Worm (Caenorhabditis elegans) whole organism, late embryonic: Measurements from ENCODE around the gene F09G8.10.

Source experiments
- C08G9.2 ChIP-seq: sonication (generic microtip); optimal IDR thresholded peaks from 2 replicates; lab custom pipeline; 2016; ENCODE audit warnings: mild to moderate bottlenecking, missing genetic modification characterization, moderate library complexity, missing compliant biosample characterization
- K02D7.2 ChIP-seq: sonication (generic microtip); optimal IDR thresholded peaks from 2 replicates; lab custom pipeline; 2017; ENCODE audit warnings: mild to moderate bottlenecking, missing genetic modification characterization, missing compliant biosample characterization
- K09A11.1 ChIP-seq: sonication (generic microtip); optimal IDR thresholded peaks from 2 replicates; lab custom pipeline; 2017; ENCODE audit warnings: antibody characterized with exemption, mild to moderate bottlenecking, missing genetic modification characterization, missing compliant biosample characterization; ENCODE audit not compliant: insufficient read depth
- T23F11.4 ChIP-seq: fragments of 200-800 bp; sonication (Bioruptor generic); optimal IDR thresholded peaks from 2 replicates; lab custom pipeline; 2018; ENCODE audit warnings: mild to moderate bottlenecking, missing genetic modification characterization, missing compliant biosample characterization
- ahr-1 ChIP-seq: sonication (generic microtip); optimal IDR thresholded peaks from 2 replicates; lab custom pipeline; 2016; ENCODE audit warnings: missing genetic modification characterization, missing compliant biosample characterization
- ceh-14 ChIP-seq: sonication (generic microtip); optimal IDR thresholded peaks from 2 replicates; lab custom pipeline; 2016; ENCODE audit warnings: missing genotype, missing genetic modification characterization, missing compliant biosample characterization
- ceh-2 ChIP-seq: sonication (generic microtip); optimal IDR thresholded peaks from 2 replicates; lab custom pipeline; 2016; ENCODE audit warnings: missing genotype, missing genetic modification characterization, missing compliant biosample characterization
- ceh-30 ChIP-seq: fragments of 150-350 bp; optimal IDR thresholded peaks from 2 replicates; lab custom pipeline; 2014; ENCODE audit warnings: missing biosample characterization, missing genetic modification characterization
- ceh-31 ChIP-seq: sonication (generic microtip); optimal IDR thresholded peaks from 2 replicates; lab custom pipeline; 2016; ENCODE audit warnings: missing genetic modification characterization, missing compliant biosample characterization
- ceh-45 ChIP-seq: fragments of 200-800 bp; sonication (Bioruptor generic); IDR thresholded peaks from 2 replicates; pipeline ENCODE4 v1.3.6; 2022; ENCODE audit warnings: missing genetic modification reagents, missing genetic modification characterization, missing compliant biosample characterization
- dmd-4 ChIP-seq: sonication (generic microtip); optimal IDR thresholded peaks from 2 replicates; lab custom pipeline; 2016; ENCODE audit warnings: borderline replicate concordance, missing genetic modification characterization, missing compliant biosample characterization
- dve-1 ChIP-seq: sonication (generic microtip); optimal IDR thresholded peaks from 2 replicates; lab custom pipeline; 2017; ENCODE audit warnings: antibody characterized with exemption, mild to moderate bottlenecking, missing genetic modification characterization, missing compliant biosample characterization
- elt-4 ChIP-seq: sonication (generic microtip); optimal IDR thresholded peaks from 2 replicates; lab custom pipeline; 2016; ENCODE audit warnings: missing genetic modification characterization, missing compliant biosample characterization
- ets-4 ChIP-seq: sonication (generic microtip); optimal IDR thresholded peaks from 2 replicates; lab custom pipeline; 2016; ENCODE audit warnings: missing genetic modification characterization, missing compliant biosample characterization
- fkh-6 ChIP-seq: sonication (generic microtip); optimal IDR thresholded peaks from 2 replicates; lab custom pipeline; 2016; ENCODE audit warnings: missing genetic modification characterization, missing compliant biosample characterization
- gmeb-2 ChIP-seq: sonication (generic microtip); optimal IDR thresholded peaks from 2 replicates; lab custom pipeline; 2016; ENCODE audit warnings: missing genetic modification characterization, inconsistent platforms, missing compliant biosample characterization
- hlh-13 ChIP-seq: fragments of 200-800 bp; sonication (Bioruptor generic); optimal IDR thresholded peaks from 2 replicates; lab custom pipeline; 2018; ENCODE audit warnings: mild to moderate bottlenecking, missing genetic modification characterization, missing compliant biosample characterization
- hlh-15 ChIP-seq: sonication (generic microtip); optimal IDR thresholded peaks from 2 replicates; lab custom pipeline; 2016; ENCODE audit warnings: missing genetic modification characterization, missing compliant biosample characterization
- hlh-30 ChIP-seq: sonication (generic microtip); optimal IDR thresholded peaks from 2 replicates; lab custom pipeline; 2017; ENCODE audit warnings: antibody characterized with exemption, missing genetic modification characterization, missing compliant biosample characterization; ENCODE audit not compliant: insufficient read depth
- hlh-6 ChIP-seq: sonication (generic microtip); optimal IDR thresholded peaks from 2 replicates; lab custom pipeline; 2016; ENCODE audit warnings: missing genotype, missing genetic modification characterization, missing compliant biosample characterization
- hlh-8 ChIP-seq: sonication (generic microtip); optimal IDR thresholded peaks from 2 replicates; lab custom pipeline; 2016; ENCODE audit warnings: missing genotype, missing genetic modification characterization, missing compliant biosample characterization
- lim-6 ChIP-seq: sonication (generic microtip); optimal IDR thresholded peaks from 2 replicates; lab custom pipeline; 2016; ENCODE audit warnings: missing genetic modification characterization, missing compliant biosample characterization
- lin-11 ChIP-seq: fragments of 200-800 bp; sonication (Bioruptor generic); optimal IDR thresholded peaks from 2 replicates; lab custom pipeline; 2018; ENCODE audit warnings: mild to moderate bottlenecking, missing genetic modification characterization, missing compliant biosample characterization
- mec-3 ChIP-seq: sonication (generic microtip); optimal IDR thresholded peaks from 2 replicates; lab custom pipeline; 2016; ENCODE audit warnings: borderline replicate concordance, missing genetic modification characterization, missing compliant biosample characterization
- nfya-1 ChIP-seq: sonication (generic microtip); optimal IDR thresholded peaks from 2 replicates; lab custom pipeline; 2017; ENCODE audit warnings: missing genetic modification characterization, mild to moderate bottlenecking, missing compliant biosample characterization, antibody characterized with exemption, moderate library complexity
- nhr-11 ChIP-seq: fragments of 150-350 bp; optimal IDR thresholded peaks from 2 replicates; lab custom pipeline; 2014; ENCODE audit warnings: missing biosample characterization, missing genetic modification characterization
- npax-4 ChIP-seq: sonication (generic microtip); optimal IDR thresholded peaks from 2 replicates; lab custom pipeline; 2016; ENCODE audit warnings: missing genetic modification characterization, missing compliant biosample characterization
- odd-2 ChIP-seq: sonication (generic microtip); optimal IDR thresholded peaks from 2 replicates; lab custom pipeline; 2017; ENCODE audit warnings: antibody characterized with exemption, mild to moderate bottlenecking, missing genetic modification characterization, missing compliant biosample characterization
- pag-3 ChIP-seq: sonication (generic microtip); optimal IDR thresholded peaks from 2 replicates; lab custom pipeline; 2016; ENCODE audit warnings: missing compliant biosample characterization, missing genetic modification characterization, borderline replicate concordance
- pax-1 ChIP-seq: fragments of 150-350 bp; optimal IDR thresholded peaks from 2 replicates; lab custom pipeline; 2014; ENCODE audit warnings: missing biosample characterization, missing genetic modification characterization
- pha-4 ChIP-seq: fragments of 150-350 bp; optimal IDR thresholded peaks from 2 replicates; lab custom pipeline; 2018; ENCODE audit warnings: missing biosample characterization, missing genetic modification reagents, missing genetic modification characterization
- ref-2 ChIP-seq: sonication (generic microtip); optimal IDR thresholded peaks from 2 replicates; lab custom pipeline; 2016; ENCODE audit warnings: missing genetic modification characterization, missing compliant biosample characterization
- sdc-2 ChIP-seq: sonication (generic microtip); optimal IDR thresholded peaks from 2 replicates; lab custom pipeline; 2016; ENCODE audit warnings: missing genotype, missing genetic modification characterization, missing compliant biosample characterization
- sox-2 ChIP-seq: fragments of 200-800 bp; sonication (Bioruptor generic); IDR thresholded peaks from 2 replicates; pipeline ENCODE4 v1.3.6; 2022; ENCODE audit warnings: missing genetic modification reagents, missing genetic modification characterization, missing compliant biosample characterization
- sox-4 ChIP-seq: sonication (generic microtip); optimal IDR thresholded peaks from 2 replicates; lab custom pipeline; 2017; ENCODE audit warnings: mild to moderate bottlenecking, missing genetic modification characterization, inconsistent platforms, missing compliant biosample characterization
- syd-9 ChIP-seq: sonication (generic microtip); optimal IDR thresholded peaks from 2 replicates; lab custom pipeline; 2016; ENCODE audit warnings: mild to moderate bottlenecking, missing genetic modification characterization, moderate library complexity, missing compliant biosample characterization
- tbx-2 ChIP-seq: sonication (generic microtip); optimal IDR thresholded peaks from 2 replicates; lab custom pipeline; 2016; ENCODE audit warnings: missing genetic modification characterization, missing compliant biosample characterization
- tbx-7 ChIP-seq: sonication (generic microtip); optimal IDR thresholded peaks from 2 replicates; lab custom pipeline; 2016; ENCODE audit warnings: missing genotype, missing genetic modification characterization, missing compliant biosample characterization
- ttx-3 ChIP-seq: sonication (generic microtip); optimal IDR thresholded peaks from 2 replicates; lab custom pipeline; 2016; ENCODE audit warnings: missing genetic modification reagents, missing genetic modification characterization, missing compliant biosample characterization
- unc-3 ChIP-seq, 2 experiments: fragments of 200-800 bp in 1 of 2; sonication (Bioruptor generic) in 1 of 2; sonication (generic microtip) in 1 of 2; conservative IDR thresholded peaks in 1 of 2; optimal IDR thresholded peaks in 1 of 2; 2 replicates each; pipeline versions ENCODE4 v1.3.6 to Lab custom; 2016 to 2022; ENCODE audit warnings: missing compliant biosample characterization in 2 of 2, missing genetic modification characterization in 2 of 2, missing genetic modification reagents in 1 of 2
- unc-42 ChIP-seq: sonication (generic microtip); optimal IDR thresholded peaks from 2 replicates; lab custom pipeline; 2016; ENCODE audit warnings: missing genotype, missing genetic modification characterization, missing compliant biosample characterization
- unc-86 ChIP-seq: sonication (generic microtip); optimal IDR thresholded peaks from 2 replicates; lab custom pipeline; 2016; ENCODE audit warnings: missing genetic modification characterization, missing compliant biosample characterization
- zip-5 ChIP-seq: sonication (generic microtip); optimal IDR thresholded peaks from 2 replicates; lab custom pipeline; 2016; ENCODE audit warnings: missing genetic modification characterization, missing compliant biosample characterization
- ztf-16 ChIP-seq: sonication (generic microtip); optimal IDR thresholded peaks from 2 replicates; lab custom pipeline; 2017; ENCODE audit warnings: missing genetic modification characterization, missing compliant biosample characterization

F09G8.10 gene

DNA sequence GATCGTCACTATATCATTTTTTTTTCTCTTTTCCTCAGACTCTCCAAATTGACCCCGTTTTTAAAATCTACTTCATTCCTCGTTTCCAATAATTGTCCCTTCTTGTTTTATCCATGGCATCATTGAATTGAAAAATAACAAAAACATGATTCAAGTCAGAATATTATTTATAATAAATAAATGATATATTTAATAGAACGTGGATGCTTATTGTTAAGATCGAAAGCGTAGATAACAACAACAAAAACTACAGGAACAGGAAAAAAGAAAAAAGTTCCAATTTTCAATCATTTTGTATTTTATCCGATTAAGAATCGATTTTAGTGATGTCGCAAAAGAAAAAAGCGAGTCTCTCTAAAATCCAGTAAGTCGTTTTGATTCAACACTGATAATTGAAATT, 40.4 kb upstream of the F09G8.10 start, which contains the start of gene F10E9.2:
TSS of gene F10E9.2 (plus strand) at position 301 of the 400 bp plus-strand sequence.
- TF ChIP-seq odd-2 (tag; lab: Kevin White, UChicago) (no peak), tbx-7 (no peak), K09A11.1 (tag; lab: Kevin White, UChicago) (no peak), dmd-4 (tag; lab: Kevin White, UChicago) (no peak), mec-3 (no peak), pag-3 (no peak), elt-4 (tag; lab: Kevin White, UChicago) (no peak), ceh-2 (tag; lab: Kevin White, UChicago) (no peak), hlh-30 (tag; lab: Kevin White, UChicago) (no peak)

DNA sequence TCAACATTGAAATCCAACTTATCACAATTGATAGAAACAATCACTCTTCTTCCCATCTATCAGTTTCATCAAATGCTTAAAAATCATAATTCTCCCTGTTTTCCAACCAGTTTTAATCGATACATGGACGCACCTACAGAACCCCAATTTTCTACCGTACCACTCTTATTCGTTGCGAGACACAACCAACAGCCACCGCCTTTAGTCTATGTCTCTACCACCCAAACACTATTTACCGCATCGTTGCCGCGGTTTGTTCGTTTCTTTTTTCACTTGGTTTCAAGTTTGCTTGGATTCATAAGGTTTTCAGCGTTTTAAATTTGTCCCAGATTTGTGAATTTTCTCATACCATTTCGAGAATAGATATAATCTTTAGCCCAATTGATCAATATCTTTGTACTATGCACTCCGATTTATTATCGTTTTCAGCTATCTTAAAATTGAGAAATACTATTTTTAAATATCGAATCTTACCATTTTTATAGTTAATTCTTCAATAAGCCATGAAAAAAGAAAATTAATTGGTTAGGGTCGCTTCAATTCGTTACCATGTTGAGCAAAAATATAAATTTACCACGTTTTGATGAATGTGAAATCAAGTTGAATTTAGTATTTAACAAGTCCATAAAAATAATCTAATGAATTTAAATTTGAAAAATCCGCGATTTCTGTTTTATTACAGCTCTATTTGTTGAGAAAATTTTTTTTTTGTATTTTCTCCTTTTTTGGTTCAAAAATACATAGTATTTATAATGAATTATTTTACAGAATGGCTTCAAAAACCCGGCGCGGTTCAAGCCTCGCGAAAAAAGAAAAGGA, 38.5 kb upstream of the F09G8.10 start, which contains the start of gene F10E9.3:
TSS of gene F10E9.3 (plus strand) at position 769 of the 819 bp plus-strand sequence.
- TF ChIP-seq hlh-15 (tag; lab: Kevin White, UChicago) (no peak), nfya-1 (peak; percentile 53)
- TF ChIP-seq, all 69 proteins: peak for 1

DNA sequence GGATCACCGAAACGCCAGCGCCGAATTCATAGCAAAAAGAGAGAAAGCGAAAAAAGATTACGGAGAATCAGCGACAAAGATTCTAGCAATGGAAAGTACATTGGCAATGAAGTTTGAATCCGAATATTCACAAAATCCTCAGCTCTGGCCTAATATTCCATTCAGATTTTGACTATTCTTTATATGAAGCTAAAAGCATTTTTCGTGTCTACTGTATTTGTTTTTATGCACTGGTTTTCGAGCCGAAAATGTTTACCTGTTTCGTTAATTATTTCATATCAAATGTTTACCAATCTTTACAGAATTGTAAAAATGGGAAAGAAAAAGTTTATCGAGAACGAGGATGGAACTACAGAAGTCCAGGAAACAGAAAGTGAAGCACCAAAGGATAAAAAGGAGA, 36.3 kb upstream of the F09G8.10 start, which contains the start of gene F10E9.4:
TSS of gene F10E9.4 (plus strand) at position 301 of the 400 bp plus-strand sequence.
- no peak for TF ChIP-seq syd-9
- TF ChIP-seq, all 69 proteins: peak for 0

DNA sequence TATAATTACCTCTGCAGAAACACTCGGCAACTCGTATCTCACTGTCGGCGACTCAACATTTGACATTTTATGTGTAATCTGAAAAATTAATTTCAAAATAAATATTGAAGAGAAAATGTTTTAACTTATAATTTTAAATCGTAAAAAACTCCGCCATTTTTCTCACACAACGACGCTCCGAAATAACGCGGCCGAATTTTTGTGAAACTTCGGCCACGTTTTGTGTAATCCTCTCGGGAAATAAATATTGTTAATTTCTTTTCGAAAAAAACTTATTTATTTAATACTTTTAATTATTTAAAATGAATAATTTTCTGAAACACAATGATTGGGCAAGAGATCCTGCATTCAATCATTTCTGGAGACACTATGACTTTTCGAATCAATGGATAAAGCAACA, 35.4 kb upstream of the F09G8.10 start, which contains the start of the genes F10E9.7 and F10E9.5:
TSS of gene F10E9.7 (minus strand) at position 86 of the 400 bp plus-strand sequence.
TSS of gene F10E9.5 (plus strand) at position 237 of the 400 bp plus-strand sequence.
- no peak for TF ChIP-seq lin-11 (tag; lab: Kevin White, UChicago)
- no peak for TF ChIP-seq lim-6 (tag; lab: Kevin White, UChicago)
- peak; percentile 82 for TF ChIP-seq tbx-2 (tag; lab: Kevin White, UChicago)
- no peak for TF ChIP-seq unc-3 (GFP tag; conservative IDR thresholded peaks at IDR 0.05; lab: Robert Waterston, UW)
- peak; percentile 29 for TF ChIP-seq unc-3 (tag; optimal IDR thresholded peaks at IDR 0.05; lab: Kevin White, UChicago)
- TF ChIP-seq C08G9.2 = peak; percentile 86
- no peak for TF ChIP-seq T23F11.4 (GFP tag; lab: Kevin White, UChicago)
- peak; percentile 90 for TF ChIP-seq hlh-8 (tag; lab: Kevin White, UChicago)
- TF ChIP-seq nhr-11 (tag; lab: Kevin White, UChicago) = no peak
- TF ChIP-seq tbx-7 = peak; percentile 81
- no peak for TF ChIP-seq ceh-45 (GFP tag; lab: Robert Waterston, UW)
- TF ChIP-seq K02D7.2 (tag; lab: Kevin White, UChicago) = no peak
- no peak for TF ChIP-seq ceh-30 (tag; lab: Kevin White, UChicago)
- no peak for TF ChIP-seq pha-4 (tag; lab: Kevin White, UChicago)
- TF ChIP-seq ceh-31 = peak; percentile 94
- no peak for TF ChIP-seq dve-1
- TF ChIP-seq nfya-1 = peak; percentile 24
- no peak for TF ChIP-seq hlh-15 (tag; lab: Kevin White, UChicago)
- no peak for TF ChIP-seq npax-4 (tag; lab: Kevin White, UChicago)
- TF ChIP-seq zip-5 (tag; lab: Kevin White, UChicago) = peak; percentile 84
- no peak for TF ChIP-seq gmeb-2 (tag; lab: Kevin White, UChicago)
- TF ChIP-seq hlh-13 (GFP tag; lab: Kevin White, UChicago) = no peak
- no peak for TF ChIP-seq elt-4 (tag; lab: Kevin White, UChicago)
- TF ChIP-seq pax-1 (tag; lab: Kevin White, UChicago) = no peak
- TF ChIP-seq ref-2 (tag; lab: Kevin White, UChicago) = peak; percentile 80
- TF ChIP-seq sox-4 (tag; lab: Kevin White, UChicago) = no peak
- TF ChIP-seq ceh-14 = peak; percentile 28
- peak; percentile 24 for TF ChIP-seq unc-42 (tag; lab: Kevin White, UChicago)
- peak; percentile 18 for TF ChIP-seq ztf-16 (tag; lab: Kevin White, UChicago)
- TF ChIP-seq sdc-2 (tag; lab: Kevin White, UChicago) = no peak
- no peak for TF ChIP-seq hlh-6 (tag; lab: Kevin White, UChicago)
- peak; percentile 52 for TF ChIP-seq ttx-3
- TF ChIP-seq fkh-6 (tag; lab: Kevin White, UChicago) = no peak
- TF ChIP-seq ets-4 = peak; percentile 87
- TF ChIP-seq ahr-1 (tag; lab: Kevin White, UChicago) = peak; percentile 45
- no peak for TF ChIP-seq sox-2 (GFP tag; lab: Robert Waterston, UW)
- no peak for TF ChIP-seq dmd-4 (tag; lab: Kevin White, UChicago)
- TF ChIP-seq unc-86 (tag; lab: Kevin White, UChicago) = peak; percentile 17
